Fruit fly (Drosophila melanogaster) whole organism, embryonic: ENCODE measurements around the gene CG13299.

Source experiments
- BEAF-32 ChIP-seq: fragments of 200-800 bp; sonication (Bioruptor generic); optimal IDR thresholded peaks from 3 replicates; lab custom pipeline; 2017; ENCODE audit warnings: missing biosample characterization, missing genetic modification characterization, mild to moderate bottlenecking, moderate library complexity, missing genetic modification reagents
- Blimp-1 ChIP-seq: fragments of 200-800 bp; sonication (Bioruptor generic); optimal IDR thresholded peaks from 3 replicates; lab custom pipeline; 2018; ENCODE audit warnings: missing biosample characterization, missing genetic modification characterization, mild to moderate bottlenecking, moderate library complexity, missing genetic modification reagents
- CG10147 ChIP-seq: fragments of 200-800 bp; sonication (Bioruptor generic); optimal IDR thresholded peaks from 2 replicates; lab custom pipeline; 2019; ENCODE audit warnings: missing biosample characterization, mild to moderate bottlenecking, missing genetic modification characterization, moderate library complexity
- CG12659 ChIP-seq: fragments of 200-800 bp; sonication (Bioruptor generic); optimal IDR thresholded peaks from 3 replicates; lab custom pipeline; 2017; ENCODE audit warnings: mild to moderate bottlenecking, missing biosample characterization, missing genetic modification reagents, missing genetic modification characterization
- CG13296 ChIP-seq: fragments of 200-800 bp; sonication (Bioruptor generic); optimal IDR thresholded peaks from 3 replicates; lab custom pipeline; 2018; ENCODE audit warnings: missing biosample characterization, mild to moderate bottlenecking, missing genetic modification characterization
- CG13894 ChIP-seq: fragments of 200-800 bp; sonication (Bioruptor generic); optimal IDR thresholded peaks from 3 replicates; lab custom pipeline; 2018; ENCODE audit warnings: missing biosample characterization, mild to moderate bottlenecking, missing genetic modification characterization, moderate library complexity
- CG16863 ChIP-seq: fragments of 200-800 bp; sonication (Bioruptor generic); optimal IDR thresholded peaks from 3 replicates; lab custom pipeline; 2016; ENCODE audit warnings: missing biosample characterization, missing genetic modification characterization
- CG17328 ChIP-seq: fragments of 200-800 bp; sonication (Bioruptor generic); IDR thresholded peaks from 2 replicates; pipeline ENCODE4 v1.3.6; 2022; ENCODE audit warnings: missing biosample characterization, missing genetic modification characterization
- CG17359 ChIP-seq: fragments of 200-800 bp; sonication (Bioruptor generic); optimal IDR thresholded peaks from 3 replicates; lab custom pipeline; 2018; ENCODE audit warnings: missing biosample characterization, mild to moderate bottlenecking, missing genetic modification characterization, moderate library complexity
- CG17829 ChIP-seq: fragments of 200-800 bp; optimal IDR thresholded peaks from 2 replicates; lab custom pipeline; 2019; ENCODE audit warnings: missing biosample characterization, mild to moderate bottlenecking, missing genetic modification characterization, moderate library complexity
- CG18599 ChIP-seq: fragments of 200-800 bp; sonication (Bioruptor generic); optimal IDR thresholded peaks from 3 replicates; lab custom pipeline; 2017; ENCODE audit warnings: missing biosample characterization, missing genetic modification characterization, mild to moderate bottlenecking, moderate library complexity, missing genetic modification reagents
- CG2120 ChIP-seq: fragments of 200-800 bp; sonication (Bioruptor generic); optimal IDR thresholded peaks from 3 replicates; lab custom pipeline; 2016; ENCODE audit warnings: missing biosample characterization, missing genetic modification characterization
- CG31224 ChIP-seq: fragments of 200-800 bp; sonication (Bioruptor generic); IDR thresholded peaks from 2 replicates; pipeline ENCODE4 v1.3.6; 2022; ENCODE audit warnings: missing biosample characterization, missing genetic modification characterization
- CG3838 ChIP-seq: fragments of 200-800 bp; sonication (Bioruptor generic); optimal IDR thresholded peaks from 3 replicates; lab custom pipeline; 2016; ENCODE audit warnings: missing biosample characterization, missing genetic modification characterization
- CG7271 ChIP-seq: fragments of 200-800 bp; sonication (Bioruptor generic); optimal IDR thresholded peaks from 2 replicates; lab custom pipeline; 2018; ENCODE audit warnings: missing biosample characterization, mild to moderate bottlenecking, missing genetic modification characterization, moderate library complexity
- CG7839 ChIP-seq: fragments of 200-800 bp; sonication (Bioruptor generic); optimal IDR thresholded peaks from 3 replicates; lab custom pipeline; 2018; ENCODE audit warnings: missing biosample characterization, mild to moderate bottlenecking, missing genetic modification characterization, moderate library complexity
- CG9609 ChIP-seq: fragments of 200-800 bp; sonication (Bioruptor generic); optimal IDR thresholded peaks from 3 replicates; lab custom pipeline; 2016; ENCODE audit warnings: missing biosample characterization, missing genetic modification characterization
- CG9797 ChIP-seq: fragments of 200-800 bp; sonication (Bioruptor generic); optimal IDR thresholded peaks from 3 replicates; lab custom pipeline; 2018; ENCODE audit warnings: missing biosample characterization, mild to moderate bottlenecking, missing genetic modification characterization
- CG9817 ChIP-seq: fragments of 200-800 bp; sonication (Bioruptor generic); optimal IDR thresholded peaks from 2 replicates; lab custom pipeline; 2018; ENCODE audit warnings: missing biosample characterization, mild to moderate bottlenecking, missing genetic modification characterization, moderate library complexity
- CG9876 ChIP-seq: fragments of 200-800 bp; sonication (Bioruptor generic); optimal IDR thresholded peaks from 2 replicates; lab custom pipeline; 2016; ENCODE audit warnings: missing biosample characterization, missing genetic modification characterization
- CoRest ChIP-seq: fragments of 200-800 bp; sonication (Bioruptor generic); optimal IDR thresholded peaks from 3 replicates; lab custom pipeline; 2018; ENCODE audit warnings: missing biosample characterization, mild to moderate bottlenecking, missing genetic modification characterization, moderate library complexity
- Drgx ChIP-seq: fragments of 200-800 bp; sonication (Bioruptor generic); IDR thresholded peaks from 2 replicates; pipeline ENCODE4 v1.3.6; 2022; ENCODE audit warnings: missing biosample characterization, missing genetic modification characterization
- E2f1 ChIP-seq: fragments of 200-800 bp; sonication (Bioruptor generic); IDR thresholded peaks from 2 replicates; pipeline ENCODE4 v1.3.6; 2022; ENCODE audit warnings: missing biosample characterization, missing genetic modification characterization
- GATAe ChIP-seq: fragments of 200-800 bp; sonication (Bioruptor generic); conservative IDR thresholded peaks from 2 replicates; pipeline ENCODE4 v1.3.6; 2022; ENCODE audit warnings: missing biosample characterization, missing genetic modification characterization
- HLH3B ChIP-seq: fragments of 200-800 bp; sonication (Bioruptor generic); IDR thresholded peaks from 2 replicates; pipeline ENCODE4 v1.3.6; 2022; ENCODE audit warnings: missing biosample characterization, missing genetic modification characterization
- Hr3 ChIP-seq: fragments of 200-800 bp; sonication (Bioruptor generic); optimal IDR thresholded peaks from 3 replicates; lab custom pipeline; 2016; ENCODE audit warnings: missing biosample characterization, missing genetic modification characterization
- Lim3 ChIP-seq: fragments of 200-800 bp; sonication (Bioruptor generic); IDR thresholded peaks from 2 replicates; pipeline ENCODE4 v1.3.6; 2022; ENCODE audit warnings: missing biosample characterization, missing genetic modification characterization
- MTF-1 ChIP-seq: fragments of 200-800 bp; sonication (Bioruptor generic); optimal IDR thresholded peaks from 2 replicates; lab custom pipeline; 2018; ENCODE audit warnings: missing biosample characterization, mild to moderate bottlenecking, missing genetic modification characterization, borderline replicate concordance
- Nf-YA ChIP-seq: fragments of 200-800 bp; sonication (Bioruptor generic); IDR thresholded peaks from 2 replicates; pipeline ENCODE4 v1.3.6; 2022; ENCODE audit warnings: missing biosample characterization, missing genetic modification characterization
- Nf-YC ChIP-seq: fragments of 200-800 bp; optimal IDR thresholded peaks from 3 replicates; lab custom pipeline; 2019; ENCODE audit warnings: missing biosample characterization, mild to moderate bottlenecking, missing genetic modification characterization, moderate library complexity
- Opbp ChIP-seq: fragments of 200-800 bp; sonication (Bioruptor generic); IDR thresholded peaks from 3 replicates; pipeline ENCODE4 v1.3.6; 2022; ENCODE audit warnings: missing biosample characterization, missing genetic modification characterization; ENCODE audit not compliant: partially characterized antibody
- TFAM ChIP-seq: fragments of 200-800 bp; sonication (Bioruptor generic); optimal IDR thresholded peaks from 2 replicates; lab custom pipeline; 2017; ENCODE audit warnings: missing biosample characterization, missing genetic modification characterization, inconsistent platforms
- Xrp1 ChIP-seq: fragments of 200-800 bp; sonication (Bioruptor generic); IDR thresholded peaks from 2 replicates; pipeline ENCODE4 v1.3.6; 2022; ENCODE audit warnings: missing biosample characterization, missing genetic modification characterization
- ash1 ChIP-seq: fragments of 200-800 bp; sonication (Bioruptor generic); optimal IDR thresholded peaks from 2 replicates; lab custom pipeline; 2018; ENCODE audit warnings: missing biosample characterization, mild to moderate bottlenecking, missing genetic modification characterization
- bigmax ChIP-seq: fragments of 200-800 bp; sonication (Bioruptor generic); optimal IDR thresholded peaks from 2 replicates; lab custom pipeline; 2018; ENCODE audit warnings: missing biosample characterization, mild to moderate bottlenecking, missing genetic modification characterization
- bowl ChIP-seq: fragments of 200-800 bp; sonication (Bioruptor generic); IDR thresholded peaks from 2 replicates; pipeline ENCODE4 v1.3.6; 2022; ENCODE audit warnings: missing biosample characterization, missing genetic modification characterization
- crp ChIP-seq, 2 experiments: fragments of 200-800 bp; sonication (Bioruptor generic); optimal IDR thresholded peaks; 2 replicates in 1 of 2; 3 replicates in 1 of 2; lab custom pipeline; 2017; ENCODE audit warnings: missing biosample characterization in 2 of 2, missing genetic modification characterization in 2 of 2, mild to moderate bottlenecking in 1 of 2, moderate library complexity in 1 of 2
- dati ChIP-seq: fragments of 200-800 bp; sonication (Bioruptor generic); IDR thresholded peaks from 2 replicates; pipeline ENCODE4 v1.3.6; 2022; ENCODE audit warnings: missing biosample characterization, missing genetic modification characterization
- ftz-f1 ChIP-seq: fragments of 200-800 bp; sonication (Bioruptor generic); optimal IDR thresholded peaks from 2 replicates; lab custom pipeline; 2016; ENCODE audit warnings: missing biosample characterization, missing genetic modification characterization
- fu2 ChIP-seq: fragments of 200-800 bp; sonication (Bioruptor generic); optimal IDR thresholded peaks from 2 replicates; lab custom pipeline; 2016; ENCODE audit warnings: missing biosample characterization, missing genetic modification characterization
- gem ChIP-seq: fragments of 200-800 bp; sonication (Bioruptor generic); optimal IDR thresholded peaks from 2 replicates; lab custom pipeline; 2019; ENCODE audit warnings: missing biosample characterization, mild to moderate bottlenecking, missing genetic modification characterization, moderate library complexity
- gsb-n ChIP-seq: fragments of 200-800 bp; sonication (Bioruptor generic); optimal IDR thresholded peaks from 3 replicates; lab custom pipeline; 2018; ENCODE audit warnings: missing biosample characterization, mild to moderate bottlenecking, missing genetic modification characterization
- nom ChIP-seq: fragments of 200-800 bp; sonication (Bioruptor generic); optimal IDR thresholded peaks from 2 replicates; lab custom pipeline; 2017; ENCODE audit warnings: missing biosample characterization, missing genetic modification characterization, mild to moderate bottlenecking, moderate library complexity, missing genetic modification reagents
- pum ChIP-seq: fragments of 200-800 bp; sonication (Bioruptor generic); optimal IDR thresholded peaks from 2 replicates; lab custom pipeline; 2016; ENCODE audit warnings: missing biosample characterization, missing genetic modification characterization
- sima ChIP-seq: fragments of 200-800 bp; sonication (Bioruptor generic); optimal IDR thresholded peaks from 2 replicates; lab custom pipeline; 2016; ENCODE audit warnings: missing biosample characterization, missing genetic modification characterization
- ssp ChIP-seq: fragments of 200-800 bp; sonication (Bioruptor generic); IDR thresholded peaks from 2 replicates; pipeline ENCODE4 v1.3.6; 2022; ENCODE audit warnings: missing biosample characterization, missing genetic modification characterization
- tap ChIP-seq: fragments of 200-800 bp; optimal IDR thresholded peaks from 3 replicates; lab custom pipeline; 2019; ENCODE audit warnings: missing biosample characterization, mild to moderate bottlenecking, missing genetic modification characterization, moderate library complexity
- zfh1 ChIP-seq: fragments of 200-800 bp; sonication (Bioruptor generic); IDR thresholded peaks from 3 replicates; pipeline ENCODE4 v1.3.6; 2022; ENCODE audit warnings: missing biosample characterization, missing genetic modification characterization

CG13299 gene

dm6 chr3L:6262644-6263404 lies 30.7 kb upstream of the CG13299 start, which contains the start of gene Ldh (continued):
- TF ChIP-seq Drgx (GFP tag; lab: Robert Waterston, UW) = peak; percentile 92
- TF ChIP-seq GATAe = 0 out of 2 replicates have a peak, but pooled peaks have one; percentile 27
- peak; percentile 36; the same call in 1 of the 2 replicates for TF ChIP-seq Lim3 (GFP tag; lab: Robert Waterston, UW)
- peak; percentile 92 for TF ChIP-seq CG13894 (tag; lab: Kevin White, UChicago)
- peak; percentile 90 for TF ChIP-seq Nf-YC (tag; lab: Kevin White, UChicago)
- TF ChIP-seq bowl (GFP tag; lab: Robert Waterston, UW) = peak; percentile 39; the same call in 1 of the 2 replicates
- peak; percentile 93 for TF ChIP-seq CG9817
- peak; percentile 65 for TF ChIP-seq MTF-1 (GFP tag; lab: Kevin White, UChicago)
- TF ChIP-seq TFAM = peak; percentile 72
- TF ChIP-seq gem (tag; lab: Kevin White, UChicago) = peak; percentile 98
- no peak for TF ChIP-seq bigmax (GFP tag; lab: Kevin White, UChicago)
- TF ChIP-seq CG17328 (GFP tag; lab: Robert Waterston, UW) = peak; percentile 94
- peak; percentile 84 for TF ChIP-seq CG31224
- peak; percentile 83 for TF ChIP-seq pum (GFP tag; lab: Kevin White, UChicago)
- TF ChIP-seq CG17359 = peak; percentile 93
- peak; percentile 98 for TF ChIP-seq CG17829 (tag; lab: Kevin White, UChicago)
- TF ChIP-seq CG2120 (GFP tag; lab: Kevin White, UChicago) = peak; percentile 93
- peak; percentile 90 for TF ChIP-seq HLH3B (GFP tag; lab: Robert Waterston, UW)
- TF ChIP-seq ash1 (GFP tag; lab: Kevin White, UChicago) = peak; percentile 58
- peak; percentile 7 for TF ChIP-seq BEAF-32 (GFP tag; lab: Kevin White, UChicago)
- peak; percentile 96 for TF ChIP-seq tap (tag; lab: Kevin White, UChicago)
- TF ChIP-seq CG10147 (GFP tag; lab: Kevin White, UChicago) = peak; percentile 97
- TF ChIP-seq nom = peak; percentile 70
- TF ChIP-seq ssp (GFP tag; lab: Robert Waterston, UW) = peak; percentile 84
- TF ChIP-seq CG7271 (tag; lab: Kevin White, UChicago) = peak; percentile 91
- TF ChIP-seq CG3838 = peak; percentile 82
- TF ChIP-seq Blimp-1 = peak; percentile 93
- peak; percentile 98 for TF ChIP-seq CG18599 (GFP tag; lab: Kevin White, UChicago)
- peak; percentile 97 for TF ChIP-seq gsb-n (tag; lab: Kevin White, UChicago)
- peak; percentile 85 for TF ChIP-seq zfh1 (GFP tag; lab: Robert Waterston, UW)
- TF ChIP-seq fu2 (GFP tag; lab: Kevin White, UChicago) = peak; percentile 67
- TF ChIP-seq CG9797 = peak; percentile 35
- TF ChIP-seq CG7839 (tag; lab: Kevin White, UChicago) = peak; percentile 98
- no peak for TF ChIP-seq ftz-f1 (GFP tag; lab: Kevin White, UChicago)
- peak; percentile 70 for TF ChIP-seq sima (GFP tag; lab: Kevin White, UChicago)
- peak; percentile 90 for TF ChIP-seq E2f1
- peak; percentile 92 for TF ChIP-seq Hr3 (GFP tag; lab: Kevin White, UChicago)
- peak; percentile 81 for TF ChIP-seq Nf-YA (GFP tag; lab: Robert Waterston, UW)
- no peak for TF ChIP-seq CG9876
- TF ChIP-seq crp (GFP tag; optimal IDR thresholded peaks at IDR 0.05; lab: Kevin White, UChicago) = peak; percentile 15 to 85
- TF ChIP-seq CG9609 (GFP tag; lab: Kevin White, UChicago) = peak; percentile 75
- TF ChIP-seq CoRest (tag; lab: Kevin White, UChicago) = peak; percentile 98
- TF ChIP-seq Xrp1 = peak; percentile 98
- peak; percentile 95 for TF ChIP-seq CG13296 (GFP tag; lab: Kevin White, UChicago)
- TF ChIP-seq Opbp (GFP tag; lab: Robert Waterston, UW) = no peak
- TF ChIP-seq CG12659 (GFP tag; lab: Kevin White, UChicago) = peak; percentile 97
- TF ChIP-seq dati (GFP tag; lab: Robert Waterston, UW) = no peak
- TF ChIP-seq CG16863 (GFP tag; lab: Kevin White, UChicago) = peak; percentile 80
